Fruit fly (Drosophila melanogaster) whole organism: ENCODE results near the gene CG14273.

ENCODE experiments used
- CG8478 ChIP-seq: fragments of >200 bp; optimal IDR thresholded peaks from 2 replicates; lab custom pipeline; 2018; ENCODE audit warnings: inconsistent platforms
- Dll ChIP-seq: fragments of >200 bp; optimal IDR thresholded peaks from 2 replicates; lab custom pipeline; 2017
- EcR ChIP-seq, 2 experiments: fragments of >200 bp; optimal IDR thresholded peaks; 2 replicates each; lab custom pipeline; 2017; ENCODE audit warnings: missing biosample characterization in 2 of 2, missing genetic modification characterization in 2 of 2, missing genetic modification reagents in 2 of 2
- pan ChIP-seq: fragments of >200 bp; optimal IDR thresholded peaks from 2 replicates; lab custom pipeline; 2017
- psq ChIP-seq: fragments of >200 bp; optimal IDR thresholded peaks from 2 replicates; lab custom pipeline; 2017
- usp ChIP-seq: fragments of >200 bp; optimal IDR thresholded peaks from 2 replicates; lab custom pipeline; 2017; ENCODE audit warnings: missing biosample characterization, missing genetic modification characterization, mixed read lengths

dm6 chr2L:8339751-8340349, 2.6 kb upstream of the CG14273 start:
- no peak for TF ChIP-seq pan
- TF ChIP-seq usp (GFP tag; lab: Kevin White, UChicago) = no peak
- no peak for TF ChIP-seq psq (lab: Kevin White, UChicago)
- TF ChIP-seq Dll (lab: Kevin White, UChicago) = no peak
- TF ChIP-seq CG8478 = no peak
- no peak for TF ChIP-seq EcR (GFP tag; optimal IDR thresholded peaks at IDR 0.05; lab: Kevin White, UChicago)
